Fruit fly (Drosophila melanogaster) whole organism, prepupa: Measurements from ENCODE around the gene sno.

Experiments
- Blimp-1 ChIP-seq: fragments of 200-800 bp; sonication (Bioruptor generic); optimal IDR thresholded peaks from 3 replicates; lab custom pipeline; 2017; ENCODE audit warnings: missing biosample characterization, missing genetic modification characterization, mild to moderate bottlenecking, moderate library complexity, missing genetic modification reagents
- CG10631 ChIP-seq: fragments of 200-800 bp; sonication (Bioruptor generic); optimal IDR thresholded peaks from 2 replicates; lab custom pipeline; 2016; ENCODE audit warnings: missing biosample characterization, missing genetic modification characterization
- CG11294 ChIP-seq: fragments of 200-800 bp; sonication (Bioruptor generic); IDR thresholded peaks from 2 replicates; pipeline ENCODE4 v1.3.6; 2022; ENCODE audit warnings: missing biosample characterization, missing genetic modification characterization
- CG11902 ChIP-seq: fragments of 200-800 bp; sonication (Bioruptor generic); optimal IDR thresholded peaks from 3 replicates; lab custom pipeline; 2016; ENCODE audit warnings: missing biosample characterization, missing genetic modification characterization
- CG15336 ChIP-seq: fragments of 200-800 bp; sonication (Bioruptor generic); IDR thresholded peaks from 2 replicates; pipeline ENCODE4 v1.3.6; 2022; ENCODE audit warnings: missing biosample characterization, missing genetic modification characterization
- CG16779 ChIP-seq: fragments of 200-800 bp; sonication (Bioruptor generic); optimal IDR thresholded peaks from 3 replicates; lab custom pipeline; 2017; ENCODE audit warnings: missing biosample characterization, mild to moderate bottlenecking, missing genetic modification characterization
- CG3032 ChIP-seq: fragments of 200-800 bp; optimal IDR thresholded peaks from 2 replicates; lab custom pipeline; 2019; ENCODE audit warnings: missing biosample characterization, mild to moderate bottlenecking, missing genetic modification characterization, moderate library complexity
- CG31627 ChIP-seq: fragments of 200-800 bp; sonication (Bioruptor generic); optimal IDR thresholded peaks from 3 replicates; lab custom pipeline; 2016; ENCODE audit warnings: missing biosample characterization, missing genetic modification characterization
- CG32006 ChIP-seq: fragments of 200-800 bp; sonication (Bioruptor generic); optimal IDR thresholded peaks from 3 replicates; lab custom pipeline; 2017; ENCODE audit warnings: missing biosample characterization, mild to moderate bottlenecking, missing genetic modification characterization
- CG34406 ChIP-seq: fragments of 200-800 bp; sonication (Bioruptor generic); optimal IDR thresholded peaks from 3 replicates; lab custom pipeline; 2016; ENCODE audit warnings: missing biosample characterization, missing genetic modification characterization
- CG3919 ChIP-seq: fragments of 200-800 bp; sonication (Bioruptor generic); optimal IDR thresholded peaks from 3 replicates; lab custom pipeline; 2016; ENCODE audit warnings: missing biosample characterization, missing genetic modification characterization
- CG4318 ChIP-seq: fragments of 200-800 bp; sonication (Bioruptor generic); optimal IDR thresholded peaks from 3 replicates; lab custom pipeline; 2017; ENCODE audit warnings: missing biosample characterization, mild to moderate bottlenecking, missing genetic modification characterization
- CG6163 ChIP-seq: fragments of 200-800 bp; sonication (Bioruptor generic); IDR thresholded peaks from 3 replicates; pipeline ENCODE4 v1.3.6; 2022; ENCODE audit warnings: missing biosample characterization, missing genetic modification characterization
- CG6276 ChIP-seq: fragments of 200-800 bp; sonication (Bioruptor generic); optimal IDR thresholded peaks from 2 replicates; lab custom pipeline; 2017; ENCODE audit warnings: missing biosample characterization, mild to moderate bottlenecking, missing genetic modification characterization
- CG6808 ChIP-seq: fragments of 200-800 bp; sonication (Bioruptor generic); optimal IDR thresholded peaks from 3 replicates; lab custom pipeline; 2017; ENCODE audit warnings: missing biosample characterization, missing genetic modification characterization, mild to moderate bottlenecking, moderate library complexity, missing genetic modification reagents
- CG6854 ChIP-seq: fragments of 200-800 bp; sonication (Bioruptor generic); optimal IDR thresholded peaks from 2 replicates; lab custom pipeline; 2017; ENCODE audit warnings: missing biosample characterization, mild to moderate bottlenecking, missing genetic modification characterization
- CG8119 ChIP-seq: fragments of 200-800 bp; sonication (Bioruptor generic); IDR thresholded peaks from 3 replicates; pipeline ENCODE4 v1.3.6; 2022; ENCODE audit warnings: missing biosample characterization, missing genetic modification characterization
- CG8319 ChIP-seq: fragments of 200-800 bp; sonication (Bioruptor generic); optimal IDR thresholded peaks from 3 replicates; lab custom pipeline; 2016; ENCODE audit warnings: missing biosample characterization, missing genetic modification characterization
- CG8632 ChIP-seq: fragments of 200-800 bp; sonication (Bioruptor generic); optimal IDR thresholded peaks from 3 replicates; lab custom pipeline; 2016; ENCODE audit warnings: missing biosample characterization, missing genetic modification characterization
- Eip75B ChIP-seq: fragments of 200-800 bp; sonication (Bioruptor generic); optimal IDR thresholded peaks from 3 replicates; lab custom pipeline; 2016; ENCODE audit warnings: missing biosample characterization, missing genetic modification characterization
- Eip78C ChIP-seq: fragments of 200-800 bp; sonication (Bioruptor generic); peaks from one replicate; lab custom pipeline; 2016; ENCODE audit warnings: missing biosample characterization, missing genetic modification characterization
- Eip93F ChIP-seq: fragments of 200-800 bp; sonication (Bioruptor generic); optimal IDR thresholded peaks from 2 replicates; lab custom pipeline; 2016; ENCODE audit warnings: missing biosample characterization, mild to moderate bottlenecking, missing genetic modification characterization
- Ets21C ChIP-seq: fragments of 200-800 bp; sonication (Bioruptor generic); optimal IDR thresholded peaks from 3 replicates; lab custom pipeline; 2016; ENCODE audit warnings: missing biosample characterization, missing genetic modification characterization
- Ets96B ChIP-seq: fragments of 200-800 bp; optimal IDR thresholded peaks from 2 replicates; lab custom pipeline; 2019; ENCODE audit warnings: missing biosample characterization, mild to moderate bottlenecking, missing genetic modification characterization, moderate library complexity
- Gug ChIP-seq: fragments of 200-800 bp; sonication (Bioruptor generic); IDR thresholded peaks from 2 replicates; pipeline ENCODE4 v1.3.6; 2022; ENCODE audit warnings: missing biosample characterization, missing genetic modification characterization
- Hr38 ChIP-seq: sonication (Bioruptor generic); optimal IDR thresholded peaks from 2 replicates; lab custom pipeline; 2016; ENCODE audit warnings: missing biosample characterization, missing genetic modification characterization
- Hr39 ChIP-seq: fragments of 200-800 bp; sonication (Bioruptor generic); optimal IDR thresholded peaks from 2 replicates; lab custom pipeline; 2016; ENCODE audit warnings: missing biosample characterization, missing genetic modification characterization
- Hr4 ChIP-seq: fragments of 200-800 bp; sonication (Bioruptor generic); optimal IDR thresholded peaks from 3 replicates; lab custom pipeline; 2016; ENCODE audit warnings: missing biosample characterization, missing genetic modification characterization
- Lpt ChIP-seq: fragments of 200-800 bp; sonication (Bioruptor generic); optimal IDR thresholded peaks from 3 replicates; lab custom pipeline; 2016; ENCODE audit warnings: missing biosample characterization, missing genetic modification characterization
- Met ChIP-seq: fragments of 200-800 bp; sonication (Bioruptor generic); optimal IDR thresholded peaks from 3 replicates; lab custom pipeline; 2016; ENCODE audit warnings: missing biosample characterization, missing genetic modification characterization
- OdsH ChIP-seq: fragments of 200-800 bp; sonication (Bioruptor generic); optimal IDR thresholded peaks from 3 replicates; lab custom pipeline; 2016; ENCODE audit warnings: missing biosample characterization, missing genetic modification characterization
- Smox ChIP-seq: fragments of 200-800 bp; sonication (Bioruptor generic); optimal IDR thresholded peaks from 3 replicates; lab custom pipeline; 2016; ENCODE audit warnings: missing biosample characterization, missing genetic modification characterization
- Sox102F ChIP-seq: fragments of 200-800 bp; sonication (Bioruptor generic); optimal IDR thresholded peaks from 2 replicates; lab custom pipeline; 2016; ENCODE audit warnings: missing biosample characterization, mild to moderate bottlenecking, missing genetic modification characterization
- Sox14 ChIP-seq: fragments of 200-800 bp; sonication (Bioruptor generic); optimal IDR thresholded peaks from 3 replicates; lab custom pipeline; 2016; ENCODE audit warnings: missing biosample characterization, missing genetic modification characterization
- Sox15 ChIP-seq: fragments of 200-800 bp; sonication (Bioruptor generic); optimal IDR thresholded peaks from 3 replicates; lab custom pipeline; 2016; ENCODE audit warnings: missing biosample characterization, missing genetic modification characterization
- achi ChIP-seq: fragments of 200-800 bp; sonication (Bioruptor generic); optimal IDR thresholded peaks from 3 replicates; lab custom pipeline; 2016; ENCODE audit warnings: missing biosample characterization, missing genetic modification characterization
- acj6 ChIP-seq: fragments of 200-800 bp; sonication (Bioruptor generic); optimal IDR thresholded peaks from 3 replicates; lab custom pipeline; 2016; ENCODE audit warnings: missing biosample characterization, missing genetic modification characterization
- cyc ChIP-seq: fragments of 200-800 bp; sonication (Bioruptor generic); optimal IDR thresholded peaks from 3 replicates; lab custom pipeline; 2016; ENCODE audit warnings: missing biosample characterization, missing genetic modification characterization
- dac ChIP-seq: fragments of 200-800 bp; sonication (Bioruptor generic); optimal IDR thresholded peaks from 2 replicates; lab custom pipeline; 2017; ENCODE audit warnings: missing biosample characterization, mild to moderate bottlenecking, missing genetic modification characterization
- dsx ChIP-seq: fragments of 200-800 bp; optimal IDR thresholded peaks from 3 replicates; lab custom pipeline; 2019; ENCODE audit warnings: missing biosample characterization, mild to moderate bottlenecking, missing genetic modification characterization, moderate library complexity; ENCODE audit not compliant: poor library complexity, severe bottlenecking
- esn ChIP-seq: fragments of 200-800 bp; sonication (Bioruptor generic); optimal IDR thresholded peaks from 2 replicates; lab custom pipeline; 2016; ENCODE audit warnings: missing biosample characterization, mild to moderate bottlenecking, missing genetic modification characterization, moderate library complexity
- fd59A ChIP-seq: fragments of 200-800 bp; sonication (Bioruptor generic); optimal IDR thresholded peaks from 2 replicates; lab custom pipeline; 2017; ENCODE audit warnings: missing biosample characterization, mild to moderate bottlenecking, missing genetic modification characterization, missing genetic modification reagents
- fd85E ChIP-seq: fragments of 200-800 bp; sonication (Bioruptor generic); optimal IDR thresholded peaks from 3 replicates; lab custom pipeline; 2016; ENCODE audit warnings: missing biosample characterization, missing genetic modification characterization
- fkh ChIP-seq: fragments of 200-800 bp; sonication (Bioruptor generic); optimal IDR thresholded peaks from 3 replicates; lab custom pipeline; 2017; ENCODE audit warnings: missing biosample characterization, mild to moderate bottlenecking, missing genetic modification characterization, moderate library complexity
- lz ChIP-seq: fragments of 200-800 bp; sonication (Bioruptor generic); optimal IDR thresholded peaks from 3 replicates; lab custom pipeline; 2016; ENCODE audit warnings: missing biosample characterization, missing genetic modification characterization
- net ChIP-seq: fragments of 200-800 bp; sonication (Bioruptor generic); optimal IDR thresholded peaks from 3 replicates; lab custom pipeline; 2016; ENCODE audit warnings: missing biosample characterization, missing genetic modification characterization
- salr ChIP-seq, 2 experiments: fragments of 200-800 bp; sonication (Bioruptor generic); optimal IDR thresholded peaks; 3 replicates each; lab custom pipeline; 2016 to 2018; ENCODE audit warnings: missing biosample characterization in 2 of 2, missing genetic modification characterization in 2 of 2, mild to moderate bottlenecking in 1 of 2
- ss ChIP-seq, 2 experiments: fragments of 200-800 bp; sonication (Bioruptor generic); optimal IDR thresholded peaks; 2 replicates in 1 of 2; 3 replicates in 1 of 2; lab custom pipeline; 2017 to 2018; ENCODE audit warnings: mild to moderate bottlenecking in 2 of 2, missing biosample characterization in 2 of 2, missing genetic modification characterization in 2 of 2, moderate library complexity in 1 of 2
- svp ChIP-seq: fragments of 200-800 bp; sonication (Bioruptor generic); peaks from one replicate; lab custom pipeline; 2016; ENCODE audit warnings: missing biosample characterization, missing genetic modification characterization
- vri ChIP-seq: fragments of 200-800 bp; sonication (Bioruptor generic); optimal IDR thresholded peaks from 3 replicates; lab custom pipeline; 2016; ENCODE audit warnings: missing biosample characterization, mild to moderate bottlenecking, missing genetic modification characterization

The sno gene

dm6 chrX:13247789-13248188 is 36.3 kb upstream of the sno start:
- no peak for TF ChIP-seq CG15336 (GFP tag; lab: Robert Waterston, UW)
- TF ChIP-seq Eip75B (GFP tag; lab: Kevin White, UChicago), result no peak
- no peak for TF ChIP-seq dsx
- no peak for TF ChIP-seq CG10631
- TF ChIP-seq CG32006 (GFP tag; lab: Kevin White, UChicago), result no peak

DNA sequence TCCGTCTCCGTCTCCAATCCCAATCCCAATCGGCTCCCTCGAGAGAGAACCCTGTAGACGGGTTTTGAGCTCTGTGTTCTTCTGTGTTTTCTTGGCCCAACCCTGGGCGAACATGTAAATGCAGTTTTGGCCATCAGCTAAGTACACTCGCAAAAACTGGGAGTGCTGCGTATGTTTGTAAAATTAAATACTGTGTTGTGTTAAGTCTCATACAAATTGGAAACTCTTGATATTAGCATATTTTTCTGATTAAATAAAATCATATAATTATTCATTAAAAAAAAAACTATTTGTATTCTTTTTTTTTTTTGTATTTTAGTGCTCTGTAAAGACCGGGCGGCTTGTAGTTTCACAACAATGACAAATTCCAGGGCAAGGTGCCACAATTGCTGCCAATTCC is 34.3 kb upstream of the sno start:
- TF ChIP-seq achi (GFP tag; lab: Kevin White, UChicago) (peak; percentile 71), Ets96B (tag; lab: Kevin White, UChicago) (peak; percentile 28), CG31627 (GFP tag; lab: Kevin White, UChicago) (peak; percentile 13), Eip75B (GFP tag; lab: Kevin White, UChicago) (peak; percentile 65), Sox15 (no peak), CG3032 (peak; percentile 36), CG4318 (GFP tag; lab: Kevin White, UChicago) (peak; percentile 24), vri (GFP tag; lab: Kevin White, UChicago) (peak; percentile 42), Sox14 (GFP tag; lab: Kevin White, UChicago) (peak; percentile 54), fd85E (no peak), CG8119 (peak; percentile 74), Blimp-1 (GFP tag; lab: Kevin White, UChicago) (no peak), Eip93F (peak; percentile 49), Hr4 (GFP tag; lab: Kevin White, UChicago) (peak; percentile 3), CG6163 (GFP tag; lab: Robert Waterston, UW) (peak; percentile 78), Smox (peak; percentile 54), cyc (peak; percentile 41), Ets21C (GFP tag; lab: Kevin White, UChicago) (peak; percentile 30), dac (no peak), CG11902 (GFP tag; lab: Kevin White, UChicago) (peak; percentile 30), Eip78C (peak; percentile 90), CG8632 (peak; percentile 70), CG8319 (GFP tag; lab: Kevin White, UChicago) (peak; percentile 25), CG6808 (GFP tag; lab: Kevin White, UChicago) (peak; percentile 50), CG10631 (peak; percentile 82), ss (GFP tag; optimal IDR thresholded peaks at IDR 0.05; lab: Kevin White, UChicago) (peak; percentile 70 to 75), net (GFP tag; lab: Kevin White, UChicago) (peak; percentile 54), Hr38 (GFP tag; lab: Kevin White, UChicago) (no peak), CG15336 (GFP tag; lab: Robert Waterston, UW) (peak; percentile 81), Gug (GFP tag; lab: Robert Waterston, UW) (peak; percentile 27; the same call in 1 of the 2 replicates), salr (GFP tag; optimal IDR thresholded peaks at IDR 0.05; lab: Kevin White, UChicago) (peak; percentile 32 to 36), CG3919 (GFP tag; lab: Kevin White, UChicago) (peak; percentile 74), Met (GFP tag; lab: Kevin White, UChicago) (peak; percentile 69), CG16779 (tag; lab: Kevin White, UChicago) (peak; percentile 49), Lpt (GFP tag; lab: Kevin White, UChicago) (peak; percentile 53), acj6 (GFP tag; lab: Kevin White, UChicago) (peak; percentile 81), CG6276 (peak; percentile 15), CG11294 (GFP tag; lab: Robert Waterston, UW) (no peak), Sox102F (GFP tag; lab: Kevin White, UChicago) (peak; percentile 68), CG32006 (GFP tag; lab: Kevin White, UChicago) (peak; percentile 58), lz (peak; percentile 52), fd59A (GFP tag; lab: Kevin White, UChicago) (peak; percentile 41), OdsH (GFP tag; lab: Kevin White, UChicago) (peak; percentile 64), svp (GFP tag; lab: Kevin White, UChicago) (peak; percentile 82), Hr39 (GFP tag; lab: Kevin White, UChicago) (peak; percentile 28), dsx (peak; percentile 21), CG6854 (GFP tag; lab: Kevin White, UChicago) (no peak), fkh (GFP tag; lab: Kevin White, UChicago) (no peak), CG34406 (GFP tag; lab: Kevin White, UChicago) (peak; percentile 64), esn (GFP tag; lab: Kevin White, UChicago) (peak; percentile 73)
